Worm (Caenorhabditis elegans) whole organism, L2 larva: ENCODE data around the gene glna-2.

ENCODE experiments used
- C34F6.9 ChIP-seq: fragments of 150-350 bp; optimal IDR thresholded peaks from 2 replicates; lab custom pipeline; 2014; ENCODE audit warnings: missing biosample characterization, missing genetic modification characterization
- F13H6.1 ChIP-seq: sonication (generic microtip); optimal IDR thresholded peaks from 2 replicates; lab custom pipeline; 2016; ENCODE audit warnings: missing genetic modification characterization, missing compliant biosample characterization
- R02D3.7 ChIP-seq: fragments of 150-350 bp; optimal IDR thresholded peaks from 2 replicates; lab custom pipeline; 2014; ENCODE audit warnings: missing biosample characterization, missing genetic modification characterization
- Y55F3AM.14 ChIP-seq: fragments of 200-800 bp; sonication (Bioruptor generic); optimal IDR thresholded peaks from 2 replicates; lab custom pipeline; 2018; ENCODE audit warnings: mild to moderate bottlenecking, missing genetic modification characterization, missing compliant biosample characterization
- ZK546.5 ChIP-seq: sonication (generic microtip); optimal IDR thresholded peaks from 2 replicates; lab custom pipeline; 2017; ENCODE audit warnings: missing biosample characterization, missing genetic modification characterization
- alr-1 ChIP-seq: fragments of 150-350 bp; optimal IDR thresholded peaks from 2 replicates; lab custom pipeline; 2014; ENCODE audit warnings: missing biosample characterization, missing genetic modification characterization
- aly-2 ChIP-seq: fragments of 150-350 bp; optimal IDR thresholded peaks from 2 replicates; lab custom pipeline; 2014; ENCODE audit warnings: missing biosample characterization, missing genetic modification characterization
- ama-1 ChIP-seq: fragments of 150-350 bp; optimal IDR thresholded peaks from 2 replicates; lab custom pipeline; 2018; ENCODE audit warnings: inconsistent platforms
- blmp-1 ChIP-seq: sonication (generic microtip); optimal IDR thresholded peaks from 2 replicates; lab custom pipeline; 2017; ENCODE audit warnings: missing genetic modification characterization, mild to moderate bottlenecking, missing compliant biosample characterization, antibody characterized with exemption, moderate library complexity; ENCODE audit not compliant: insufficient read depth
- ceh-16 ChIP-seq: fragments of 150-350 bp; optimal IDR thresholded peaks from 2 replicates; lab custom pipeline; 2014; ENCODE audit warnings: missing biosample characterization, missing genetic modification characterization
- ceh-82 ChIP-seq: fragments of 150-350 bp; optimal IDR thresholded peaks from 2 replicates; lab custom pipeline; 2014; ENCODE audit warnings: missing biosample characterization, missing genetic modification characterization
- crh-2 ChIP-seq: sonication (generic microtip); optimal IDR thresholded peaks from 2 replicates; lab custom pipeline; 2017; ENCODE audit warnings: missing biosample characterization, missing genetic modification characterization
- dmd-4 ChIP-seq: sonication (generic microtip); optimal IDR thresholded peaks from 2 replicates; lab custom pipeline; 2017; ENCODE audit warnings: missing biosample characterization, missing genetic modification characterization
- egl-27 ChIP-seq: sonication (generic microtip); optimal IDR thresholded peaks from 3 replicates; lab custom pipeline; 2017; ENCODE audit warnings: missing biosample characterization, missing genetic modification reagents, missing genetic modification characterization
- elt-1 ChIP-seq: fragments of 150-350 bp; optimal IDR thresholded peaks from 2 replicates; lab custom pipeline; 2014; ENCODE audit warnings: missing biosample characterization, missing genetic modification characterization
- elt-3 ChIP-seq: sonication (generic microtip); optimal IDR thresholded peaks from 2 replicates; lab custom pipeline; 2017; ENCODE audit warnings: missing biosample characterization, missing genetic modification characterization
- fos-1 ChIP-seq: fragments of 150-350 bp; optimal IDR thresholded peaks from 2 replicates; lab custom pipeline; 2014; ENCODE audit warnings: missing biosample characterization, missing genetic modification characterization
- gmeb-1 ChIP-seq: fragments of 150-350 bp; optimal IDR thresholded peaks from 2 replicates; lab custom pipeline; 2014; ENCODE audit warnings: missing biosample characterization, missing genetic modification characterization
- lin-11 ChIP-seq: fragments of 150-350 bp; sonication (generic microtip); optimal IDR thresholded peaks from 2 replicates; lab custom pipeline; 2014; ENCODE audit warnings: missing biosample characterization, missing genetic modification characterization, inconsistent platforms, mixed read lengths
- lin-13 ChIP-seq: fragments of 150-350 bp; optimal IDR thresholded peaks from 2 replicates; lab custom pipeline; 2014; ENCODE audit warnings: missing biosample characterization, missing genetic modification reagents, missing genetic modification characterization
- lin-39 ChIP-seq: fragments of 150-350 bp; optimal IDR thresholded peaks from 2 replicates; lab custom pipeline; 2014; ENCODE audit warnings: missing biosample characterization, missing genetic modification reagents, missing genetic modification characterization
- lsy-2 ChIP-seq, 2 experiments: fragments of 150-350 bp in 1 of 2; sonication (generic microtip) in 1 of 2; optimal IDR thresholded peaks; 2 replicates each; lab custom pipeline; 2014 to 2017; ENCODE audit warnings: missing biosample characterization in 2 of 2, missing genetic modification characterization in 2 of 2
- mab-5 ChIP-seq: fragments of 150-350 bp; optimal IDR thresholded peaks from 2 replicates; lab custom pipeline; 2014; ENCODE audit warnings: missing biosample characterization, missing genetic modification characterization
- mbf-1 ChIP-seq: sonication (generic microtip); optimal IDR thresholded peaks from 2 replicates; lab custom pipeline; 2017; ENCODE audit warnings: missing biosample characterization, missing genetic modification characterization
- mdl-1 ChIP-seq, 2 experiments: fragments of 150-350 bp in 1 of 2; sonication (generic microtip) in 1 of 2; optimal IDR thresholded peaks; 2 replicates each; lab custom pipeline; 2017; ENCODE audit warnings: missing biosample characterization in 2 of 2, missing genetic modification characterization in 2 of 2
- nhr-10 ChIP-seq: sonication (generic microtip); optimal IDR thresholded peaks from 2 replicates; lab custom pipeline; 2017; ENCODE audit warnings: missing biosample characterization, missing genetic modification characterization
- nhr-11 ChIP-seq: fragments of 150-350 bp; optimal IDR thresholded peaks from 2 replicates; lab custom pipeline; 2014; ENCODE audit warnings: missing biosample characterization, missing genetic modification characterization
- nhr-12 ChIP-seq: fragments of 150-350 bp; optimal IDR thresholded peaks from 2 replicates; lab custom pipeline; 2014; ENCODE audit warnings: missing biosample characterization, missing genetic modification characterization
- nhr-129 ChIP-seq: fragments of 150-350 bp; optimal IDR thresholded peaks from 2 replicates; lab custom pipeline; 2014; ENCODE audit warnings: missing biosample characterization, missing genetic modification characterization
- nhr-21 ChIP-seq: fragments of 150-350 bp; optimal IDR thresholded peaks from 2 replicates; lab custom pipeline; 2014; ENCODE audit warnings: missing biosample characterization, missing genetic modification characterization
- nhr-23 ChIP-seq: fragments of 150-350 bp; optimal IDR thresholded peaks from 2 replicates; lab custom pipeline; 2014; ENCODE audit warnings: missing biosample characterization, missing genetic modification reagents, missing genetic modification characterization
- nhr-237 ChIP-seq: fragments of 150-350 bp; optimal IDR thresholded peaks from 2 replicates; lab custom pipeline; 2014; ENCODE audit warnings: missing biosample characterization, missing genetic modification characterization
- nhr-25 ChIP-seq: fragments of 150-350 bp; sonication (generic microtip); optimal IDR thresholded peaks from 3 replicates; lab custom pipeline; 2014; ENCODE audit warnings: missing biosample characterization, missing genetic modification characterization
- nhr-6 ChIP-seq: fragments of 150-350 bp; optimal IDR thresholded peaks from 2 replicates; lab custom pipeline; 2014; ENCODE audit warnings: missing biosample characterization, missing genetic modification characterization
- nhr-77 ChIP-seq: fragments of 150-350 bp; optimal IDR thresholded peaks from 2 replicates; lab custom pipeline; 2014; ENCODE audit warnings: missing biosample characterization, missing genetic modification characterization
- peb-1 ChIP-seq: fragments of 150-350 bp; optimal IDR thresholded peaks from 2 replicates; lab custom pipeline; 2014; ENCODE audit warnings: missing biosample characterization, missing genetic modification characterization
- sem-4 ChIP-seq: fragments of 150-350 bp; optimal IDR thresholded peaks from 2 replicates; lab custom pipeline; 2014; ENCODE audit warnings: missing biosample characterization, missing genetic modification reagents, missing genetic modification characterization
- skn-1 ChIP-seq: sonication (generic microtip); optimal IDR thresholded peaks from 2 replicates; lab custom pipeline; 2017; ENCODE audit warnings: missing biosample characterization, missing genetic modification characterization
- sma-3 ChIP-seq: sonication (generic microtip); optimal IDR thresholded peaks from 2 replicates; lab custom pipeline; 2016; ENCODE audit warnings: missing genetic modification reagents, missing genetic modification characterization, missing compliant biosample characterization
- sma-9 ChIP-seq, 2 experiments: fragments of 150-350 bp in 1 of 2; sonication (generic microtip) in 1 of 2; optimal IDR thresholded peaks; 2 replicates each; lab custom pipeline; 2014 to 2016; ENCODE audit warnings: missing genetic modification characterization in 2 of 2, mild to moderate bottlenecking in 1 of 2, missing biosample characterization in 1 of 2, missing compliant biosample characterization in 1 of 2, missing genetic modification reagents in 1 of 2, moderate library complexity in 1 of 2
- snpc-4 ChIP-seq: fragments of 150-350 bp; optimal IDR thresholded peaks from 2 replicates; lab custom pipeline; 2014; ENCODE audit warnings: missing biosample characterization, missing genetic modification characterization
- unc-39 ChIP-seq: fragments of 150-350 bp; optimal IDR thresholded peaks from 2 replicates; lab custom pipeline; 2014; ENCODE audit warnings: missing biosample characterization, missing genetic modification characterization
- unc-55 ChIP-seq: fragments of 150-350 bp; sonication (generic microtip); optimal IDR thresholded peaks from 3 replicates; lab custom pipeline; 2014; ENCODE audit warnings: missing biosample characterization, missing genetic modification reagents, missing genetic modification characterization
- unc-62 ChIP-seq: fragments of 150-350 bp; optimal IDR thresholded peaks from 2 replicates; lab custom pipeline; 2014; ENCODE audit warnings: missing biosample characterization, missing genetic modification reagents, missing genetic modification characterization
- zag-1 ChIP-seq: fragments of 150-350 bp; optimal IDR thresholded peaks from 2 replicates; lab custom pipeline; 2014; ENCODE audit warnings: missing biosample characterization, missing genetic modification characterization
- ztf-1 ChIP-seq: fragments of 200-800 bp; sonication (Bioruptor generic); conservative IDR thresholded peaks from 2 replicates; pipeline ENCODE4 v1.3.6; 2022; ENCODE audit warnings: missing genetic modification characterization, missing compliant biosample characterization
- ztf-11 ChIP-seq: sonication (generic microtip); optimal IDR thresholded peaks from 2 replicates; lab custom pipeline; 2017; ENCODE audit warnings: missing biosample characterization, missing genetic modification characterization
- ztf-4 ChIP-seq: fragments of 150-350 bp; optimal IDR thresholded peaks from 2 replicates; lab custom pipeline; 2014; ENCODE audit warnings: missing biosample characterization, missing genetic modification characterization

The glna-2 gene

DNA sequence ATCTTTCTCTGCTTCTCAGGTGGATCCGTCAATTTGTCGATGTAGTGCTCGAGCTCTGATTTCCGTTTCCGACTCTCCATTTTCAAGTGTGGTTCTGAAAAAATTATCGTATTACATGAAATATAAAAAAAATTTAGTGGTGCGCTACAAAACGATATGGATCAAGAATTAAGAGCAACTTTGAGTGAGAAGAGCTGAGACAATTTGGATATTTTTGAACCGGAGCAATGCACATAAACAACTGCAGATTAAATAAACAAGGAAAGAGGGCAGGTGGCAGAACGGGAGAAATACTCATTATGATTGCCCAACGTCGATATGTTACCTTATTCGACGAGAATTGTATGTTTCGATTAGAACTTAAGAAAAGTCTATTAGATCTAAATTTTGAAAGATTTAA lies 19.2 kb downstream of the glna-2 start, which contains the start of gene swsn-7:
Gene swsn-7, minus strand, starts transcription at position 101 of the 400 bp plus-strand sequence.
- TF ChIP-seq ceh-16 (no peak), nhr-21 (tag; lab: Kevin White, UChicago) (no peak), lsy-2 (tag; optimal IDR thresholded peaks at IDR 0.05; lab: Kevin White, UChicago) (no peak), unc-39 (no peak), C34F6.9 (tag; lab: Kevin White, UChicago) (no peak), aly-2 (tag; lab: Kevin White, UChicago) (no peak), mab-5 (tag; lab: Kevin White, UChicago) (no peak), mdl-1 (tag; optimal IDR thresholded peaks at IDR 0.05; lab: Kevin White, UChicago) (no peak), sem-4 (no peak), nhr-10 (tag; lab: Kevin White, UChicago) (no peak), ZK546.5 (no peak), ztf-11 (no peak), ceh-82 (no peak), nhr-11 (tag; lab: Kevin White, UChicago) (no peak), sma-9 (GFP tag; optimal IDR thresholded peaks at IDR 0.05; lab: Kevin White, UChicago) (no peak), sma-9 (tag; optimal IDR thresholded peaks at IDR 0.05; lab: Kevin White, UChicago) (no peak)
- TF ChIP-seq, all 48 proteins: peak for 0

DNA sequence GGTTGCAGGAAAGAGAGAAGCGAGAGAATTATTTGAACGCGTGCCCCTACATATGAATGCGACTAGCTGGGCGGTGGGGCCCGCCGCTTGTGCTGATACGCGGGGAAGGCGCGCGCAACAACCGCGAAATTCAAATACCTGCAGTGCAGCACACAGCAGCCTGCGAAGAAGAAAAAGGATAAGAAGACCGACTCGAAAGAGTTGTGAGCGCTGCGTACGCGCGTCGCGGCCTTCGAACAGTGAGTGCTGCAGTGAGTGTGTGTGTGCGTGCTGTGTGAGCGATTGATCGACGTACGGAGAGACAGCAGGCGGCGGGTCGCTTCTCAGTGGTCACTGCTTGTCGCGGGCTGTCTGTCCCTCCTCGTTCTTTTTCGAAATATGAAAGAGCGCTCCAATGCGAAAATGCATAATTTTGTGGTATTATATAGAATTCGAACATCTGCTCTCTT lies 19.8 kb downstream of the glna-2 start:
- TF ChIP-seq elt-3 (no peak), F13H6.1 (tag; lab: Kevin White, UChicago) (peak; percentile 95), nhr-11 (tag; lab: Kevin White, UChicago) (no peak), ztf-4 (peak; percentile 45), Y55F3AM.14 (peak; percentile 94), unc-62 (GFP tag; lab: Kevin White, UChicago) (peak; percentile 35), crh-2 (tag; lab: Kevin White, UChicago) (peak; percentile 80), ztf-1 (GFP tag; lab: Robert Waterston, UW) (no peak), skn-1 (tag; lab: Kevin White, UChicago) (no peak), sem-4 (peak; percentile 61), unc-55 (GFP tag; lab: Kevin White, UChicago) (peak; percentile 80), nhr-25 (peak; percentile 50), unc-39 (no peak), mbf-1 (tag; lab: Kevin White, UChicago) (no peak), blmp-1 (tag; lab: Kevin White, UChicago) (no peak), fos-1 (tag; lab: Kevin White, UChicago) (peak; percentile 67), elt-1 (tag; lab: Kevin White, UChicago) (no peak), lsy-2 (tag; optimal IDR thresholded peaks at IDR 0.05; lab: Kevin White, UChicago) (peak; percentile 60 to 79), mab-5 (tag; lab: Kevin White, UChicago) (no peak), nhr-237 (tag; lab: Kevin White, UChicago) (no peak), snpc-4 (peak; percentile 70), R02D3.7 (tag; lab: Kevin White, UChicago) (no peak), sma-9 (GFP tag; optimal IDR thresholded peaks at IDR 0.05; lab: Kevin White, UChicago) (peak; percentile 34), sma-9 (tag; optimal IDR thresholded peaks at IDR 0.05; lab: Kevin White, UChicago) (no peak), nhr-21 (tag; lab: Kevin White, UChicago) (peak; percentile 82), lin-39 (tag; lab: Kevin White, UChicago) (no peak), sma-3 (GFP tag; lab: Kevin White, UChicago) (peak; percentile 82), ceh-16 (no peak), C34F6.9 (tag; lab: Kevin White, UChicago) (peak; percentile 79), nhr-129 (tag; lab: Kevin White, UChicago) (peak; percentile 85), peb-1 (tag; lab: Kevin White, UChicago) (no peak), nhr-12 (tag; lab: Kevin White, UChicago) (no peak), nhr-77 (tag; lab: Kevin White, UChicago) (no peak), nhr-10 (tag; lab: Kevin White, UChicago) (no peak), gmeb-1 (tag; lab: Kevin White, UChicago) (peak; percentile 59), lin-11 (tag; lab: Kevin White, UChicago) (peak; percentile 73), dmd-4 (tag; lab: Kevin White, UChicago) (no peak), nhr-6 (tag; lab: Kevin White, UChicago) (peak; percentile 53), zag-1 (peak; percentile 78), ztf-11 (no peak), ama-1 (lab: Kevin White, UChicago) (no peak), egl-27 (tag; lab: Kevin White, UChicago) (peak; percentile 55), ZK546.5 (peak; percentile 16), alr-1 (tag; lab: Kevin White, UChicago) (no peak), aly-2 (tag; lab: Kevin White, UChicago) (no peak), ceh-82 (no peak), nhr-23 (tag; lab: Kevin White, UChicago) (no peak), lin-13 (GFP tag; lab: Kevin White, UChicago) (peak; percentile 80), mdl-1 (tag; optimal IDR thresholded peaks at IDR 0.05; lab: Kevin White, UChicago) (peak in 1 of 2 experiments; percentile 68)
- TF ChIP-seq, all 48 proteins: peak for 24
